Worm (Caenorhabditis elegans) whole organism, L4 larva: ENCODE results near the gene prp-9.

Experiments
- aha-1 ChIP-seq: fragments of 150-350 bp; peaks from one replicate; lab custom pipeline; 2014; ENCODE audit warnings: missing biosample characterization, missing genetic modification characterization
- ceh-32 ChIP-seq: sonication (generic microtip); optimal IDR thresholded peaks from 2 replicates; lab custom pipeline; 2016; ENCODE audit warnings: mild to moderate bottlenecking, missing genetic modification characterization, missing compliant biosample characterization; ENCODE audit not compliant: poor library complexity
- ceh-44 ChIP-seq: fragments of 200-800 bp; sonication (Bioruptor generic); IDR thresholded peaks from 2 replicates; pipeline ENCODE4 v1.3.6; 2022; ENCODE audit warnings: missing genetic modification reagents, missing genetic modification characterization, missing compliant biosample characterization
- mdl-1 ChIP-seq, 2 experiments: fragments of 150-350 bp in 1 of 2; sonication (generic microtip) in 1 of 2; optimal IDR thresholded peaks; 2 replicates each; lab custom pipeline; 2014 to 2017; ENCODE audit warnings: missing biosample characterization in 2 of 2, missing genetic modification characterization in 2 of 2
- nhr-102 ChIP-seq: sonication (generic microtip); optimal IDR thresholded peaks from 2 replicates; lab custom pipeline; 2016; ENCODE audit warnings: mild to moderate bottlenecking, missing genetic modification characterization, moderate library complexity, missing compliant biosample characterization
- rbr-2 ChIP-seq: sonication (generic microtip); optimal IDR thresholded peaks from 2 replicates; lab custom pipeline; 2016; ENCODE audit warnings: missing genotype, missing genetic modification characterization, missing compliant biosample characterization
- unc-39 ChIP-seq: sonication (generic microtip); optimal IDR thresholded peaks from 2 replicates; lab custom pipeline; 2017; ENCODE audit warnings: missing biosample characterization, missing genetic modification characterization
- ztf-11 ChIP-seq: fragments of 150-350 bp; optimal IDR thresholded peaks from 2 replicates; lab custom pipeline; 2014; ENCODE audit warnings: missing biosample characterization, missing genetic modification characterization

DNA sequence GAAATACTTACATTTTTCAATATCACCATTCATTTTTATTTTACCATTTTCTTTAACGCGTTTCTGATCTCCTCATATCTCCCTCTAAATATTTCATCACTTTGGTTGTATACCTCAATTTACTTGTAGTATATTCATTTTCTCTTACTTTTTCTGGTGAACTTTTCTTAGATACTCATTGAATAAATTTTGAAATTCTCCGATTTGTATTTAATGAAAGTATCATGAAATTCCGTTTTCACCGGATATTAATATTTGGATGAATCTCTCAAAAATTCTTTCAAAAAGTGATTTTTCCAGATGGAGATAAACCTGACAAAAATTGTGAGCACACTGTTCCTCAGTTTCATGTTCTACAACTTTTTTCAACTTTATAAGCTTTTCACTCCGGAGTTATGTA is 7.0 kb downstream of the prp-9 start, which contains the start of gene T13H5.8:
- TF ChIP-seq ztf-11 (tag; lab: Kevin White, UChicago): no peak
- no peak for TF ChIP-seq aha-1 (tag; lab: Kevin White, UChicago)
- TF ChIP-seq ceh-44 (GFP tag; lab: Robert Waterston, UW): no peak
- no peak for TF ChIP-seq ceh-32
- no peak for TF ChIP-seq mdl-1 (tag; optimal IDR thresholded peaks at IDR 0.05; lab: Kevin White, UChicago)
- no peak for TF ChIP-seq unc-39 (tag; lab: Kevin White, UChicago)
- TF ChIP-seq rbr-2: no peak
- TF ChIP-seq nhr-102 (tag; lab: Kevin White, UChicago): no peak
